Worm (Caenorhabditis elegans) whole organism, mixed stage, embryonic: Measurements from ENCODE around the gene F35H10.3.

Experiments
- ceh-39 ChIP-seq: fragments of 150-350 bp; optimal IDR thresholded peaks from 2 replicates; lab custom pipeline; 2014; ENCODE audit warnings: missing biosample characterization, missing genetic modification characterization
- ceh-43 ChIP-seq: fragments of 200-800 bp; sonication (Bioruptor generic); optimal IDR thresholded peaks from 2 replicates; lab custom pipeline; 2018; ENCODE audit warnings: mild to moderate bottlenecking, missing genetic modification characterization, moderate library complexity, missing compliant biosample characterization
- ceh-83 ChIP-seq: fragments of 200-800 bp; sonication (Bioruptor generic); optimal IDR thresholded peaks from 2 replicates; lab custom pipeline; 2018; ENCODE audit warnings: mild to moderate bottlenecking, missing genetic modification characterization, missing compliant biosample characterization
- ces-1 ChIP-seq: fragments of 150-350 bp; optimal IDR thresholded peaks from 2 replicates; lab custom pipeline; 2014; ENCODE audit warnings: missing biosample characterization, missing genetic modification reagents, missing genetic modification characterization
- drap-1 ChIP-seq: fragments of 200-800 bp; sonication (Bioruptor generic); optimal IDR thresholded peaks from 3 replicates; lab custom pipeline; 2018; ENCODE audit warnings: mild to moderate bottlenecking, missing genetic modification characterization, missing compliant biosample characterization
- elt-1 ChIP-seq: sonication (generic microtip); optimal IDR thresholded peaks from 2 replicates; lab custom pipeline; 2017; ENCODE audit warnings: missing genetic modification characterization, mild to moderate bottlenecking, missing compliant biosample characterization, antibody characterized with exemption, moderate library complexity, borderline replicate concordance; ENCODE audit not compliant: insufficient read depth
- elt-3 ChIP-seq: fragments of 150-350 bp; optimal IDR thresholded peaks from 2 replicates; lab custom pipeline; 2014; ENCODE audit warnings: missing biosample characterization, missing genetic modification characterization
- flh-1 ChIP-seq: fragments of 200-800 bp; sonication (Bioruptor generic); optimal IDR thresholded peaks from 2 replicates; lab custom pipeline; 2018; ENCODE audit warnings: mild to moderate bottlenecking, missing genetic modification characterization, moderate library complexity, missing compliant biosample characterization
- ham-2 ChIP-seq: fragments of 200-800 bp; sonication (Bioruptor generic); optimal IDR thresholded peaks from 2 replicates; lab custom pipeline; 2018; ENCODE audit warnings: mild to moderate bottlenecking, missing genetic modification characterization, missing compliant biosample characterization
- hlh-1 ChIP-seq: fragments of 150-350 bp; optimal IDR thresholded peaks from 2 replicates; lab custom pipeline; 2014; ENCODE audit warnings: missing biosample characterization, missing genetic modification reagents, missing genetic modification characterization
- lin-13 ChIP-seq: fragments of 150-350 bp; optimal IDR thresholded peaks from 2 replicates; lab custom pipeline; 2014; ENCODE audit warnings: missing biosample characterization, missing genetic modification characterization
- lsy-2 ChIP-seq: fragments of 150-350 bp; optimal IDR thresholded peaks from 2 replicates; lab custom pipeline; 2014; ENCODE audit warnings: missing biosample characterization, missing genetic modification characterization
- mab-5 ChIP-seq: fragments of 150-350 bp; optimal IDR thresholded peaks from 2 replicates; lab custom pipeline; 2014; ENCODE audit warnings: missing biosample characterization, missing genetic modification characterization
- mep-1 ChIP-seq: fragments of 150-350 bp; optimal IDR thresholded peaks from 2 replicates; lab custom pipeline; 2017; ENCODE audit warnings: missing biosample characterization, missing genetic modification reagents, missing genetic modification characterization, inconsistent platforms
- nhr-12 ChIP-seq: fragments of 150-350 bp; optimal IDR thresholded peaks from 2 replicates; lab custom pipeline; 2014; ENCODE audit warnings: missing biosample characterization, missing genetic modification characterization
- nhr-2 ChIP-seq: fragments of 150-350 bp; optimal IDR thresholded peaks from 2 replicates; lab custom pipeline; 2014; ENCODE audit warnings: missing biosample characterization, missing genetic modification characterization
- nhr-237 ChIP-seq: fragments of 150-350 bp; optimal IDR thresholded peaks from 2 replicates; lab custom pipeline; 2014; ENCODE audit warnings: missing biosample characterization, missing genetic modification characterization
- nhr-28 ChIP-seq: fragments of 150-350 bp; optimal IDR thresholded peaks from 2 replicates; lab custom pipeline; 2014; ENCODE audit warnings: missing biosample characterization, missing genetic modification characterization
- pha-4 ChIP-seq: fragments of 150-350 bp; optimal IDR thresholded peaks from 2 replicates; lab custom pipeline; 2018; ENCODE audit warnings: missing biosample characterization, missing genetic modification reagents, missing genetic modification characterization
- sem-2 ChIP-seq: fragments of 200-800 bp; sonication (Bioruptor generic); optimal IDR thresholded peaks from 2 replicates; lab custom pipeline; 2018; ENCODE audit warnings: mild to moderate bottlenecking, missing genetic modification characterization, missing compliant biosample characterization
- snpc-4 ChIP-seq: fragments of 150-350 bp; optimal IDR thresholded peaks from 2 replicates; lab custom pipeline; 2014; ENCODE audit warnings: missing biosample characterization, missing genetic modification characterization
- sptf-1 ChIP-seq: sonication (generic microtip); optimal IDR thresholded peaks from 2 replicates; lab custom pipeline; 2017; ENCODE audit warnings: mild to moderate bottlenecking, missing genetic modification characterization, moderate library complexity, missing compliant biosample characterization
- tbx-8 ChIP-seq: fragments of 200-800 bp; sonication (Bioruptor generic); optimal IDR thresholded peaks from 2 replicates; lab custom pipeline; 2018; ENCODE audit warnings: mild to moderate bottlenecking, missing genetic modification characterization, moderate library complexity, missing compliant biosample characterization
- unc-120 ChIP-seq: sonication (generic microtip); optimal IDR thresholded peaks from 2 replicates; lab custom pipeline; 2017; ENCODE audit warnings: missing genetic modification characterization, missing compliant biosample characterization; ENCODE audit not compliant: poor library complexity, severe bottlenecking
- unc-39 ChIP-seq: fragments of 150-350 bp; optimal IDR thresholded peaks from 2 replicates; lab custom pipeline; 2014; ENCODE audit warnings: missing biosample characterization, missing genetic modification characterization
- unc-62 ChIP-seq: fragments of 150-350 bp; optimal IDR thresholded peaks from 2 replicates; lab custom pipeline; 2014; ENCODE audit warnings: missing biosample characterization, missing genetic modification reagents, missing genetic modification characterization
- zip-8 ChIP-seq: fragments of 150-350 bp; optimal IDR thresholded peaks from 2 replicates; lab custom pipeline; 2014; ENCODE audit warnings: missing biosample characterization, missing genetic modification characterization

The F35H10.3 gene

ce11 chrIV:8312846-8313245, 12.9 kb upstream of the F35H10.3 start, which contains the start of gene F35H10.10:
F35H10.10 (minus strand) TSS chrIV:8312946.
- TF ChIP-seq unc-62 (GFP tag; lab: Kevin White, UChicago) (no peak), mab-5 (tag; lab: Kevin White, UChicago) (no peak), ceh-43 (GFP tag; lab: Kevin White, UChicago) (no peak), hlh-1 (no peak), sem-2 (no peak), lin-13 (no peak), ceh-83 (GFP tag; lab: Kevin White, UChicago) (no peak), nhr-237 (no peak), pha-4 (tag; lab: Kevin White, UChicago) (no peak), drap-1 (GFP tag; lab: Kevin White, UChicago) (no peak), lsy-2 (tag; lab: Kevin White, UChicago) (no peak), elt-1 (tag; lab: Kevin White, UChicago) (no peak)
- TF ChIP-seq, all 35 proteins: peak for 0

- TF ChIP-seq ham-2 (GFP tag; lab: Kevin White, UChicago) (no peak), nhr-2 (tag; lab: Kevin White, UChicago) (no peak), unc-62 (GFP tag; lab: Kevin White, UChicago) (no peak), snpc-4 (tag; lab: Kevin White, UChicago) (no peak), pha-4 (tag; lab: Kevin White, UChicago) (no peak), lsy-2 (tag; lab: Kevin White, UChicago) (no peak), ceh-43 (GFP tag; lab: Kevin White, UChicago) (no peak)
Observed at ce11 chrIV:8317800-8318199, 8.0 kb upstream of the F35H10.3 start.

DNA sequence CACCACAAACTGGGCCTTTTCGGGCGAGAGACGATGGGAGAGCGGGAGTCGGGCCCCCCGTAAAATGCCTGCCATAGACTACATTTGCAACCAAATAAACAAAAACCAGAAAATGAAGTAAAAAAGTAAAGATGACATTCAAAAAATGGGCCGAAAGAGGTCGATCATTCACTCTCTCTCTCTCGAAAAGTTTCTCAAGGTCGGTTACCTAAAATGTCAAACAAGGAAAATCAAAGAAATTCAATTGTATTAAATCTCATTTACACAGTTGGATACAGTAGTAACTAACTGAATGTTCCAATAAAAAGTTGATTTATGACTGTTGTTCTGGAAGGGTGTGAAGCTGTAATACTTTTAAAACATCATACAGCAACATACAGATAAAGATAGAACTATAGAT, 7.0 kb upstream of the F35H10.3 start:
- TF ChIP-seq mep-1 (tag; lab: Kevin White, UChicago) (no peak), snpc-4 (tag; lab: Kevin White, UChicago) (no peak), nhr-12 (tag; lab: Kevin White, UChicago) (no peak), elt-1 (tag; lab: Kevin White, UChicago) (no peak), ces-1 (GFP tag; lab: Kevin White, UChicago) (no peak), ceh-39 (tag; lab: Kevin White, UChicago) (no peak), flh-1 (GFP tag; lab: Kevin White, UChicago) (no peak), hlh-1 (no peak), elt-3 (tag; lab: Kevin White, UChicago) (no peak), unc-39 (no peak), ceh-83 (GFP tag; lab: Kevin White, UChicago) (no peak), sem-2 (no peak), nhr-28 (no peak)
- TF ChIP-seq, all 35 proteins: peak for 0

ce11 chrIV:8328913-8329312, 3.1 kb downstream of the F35H10.3 start, which contains the start of gene F35H10.2:
F35H10.2 (plus strand) TSS chrIV:8329213.
- TF ChIP-seq lsy-2 (tag; lab: Kevin White, UChicago) (no peak), mab-5 (tag; lab: Kevin White, UChicago) (no peak), ceh-39 (tag; lab: Kevin White, UChicago) (no peak), sptf-1 (tag; lab: Kevin White, UChicago) (no peak), elt-3 (tag; lab: Kevin White, UChicago) (no peak), unc-120 (tag; lab: Kevin White, UChicago) (no peak), zip-8 (tag; lab: Kevin White, UChicago) (no peak), sem-2 (no peak), ces-1 (GFP tag; lab: Kevin White, UChicago) (no peak), flh-1 (GFP tag; lab: Kevin White, UChicago) (no peak), drap-1 (GFP tag; lab: Kevin White, UChicago) (no peak), elt-1 (tag; lab: Kevin White, UChicago) (no peak), pha-4 (tag; lab: Kevin White, UChicago) (no peak), nhr-28 (no peak), nhr-12 (tag; lab: Kevin White, UChicago) (no peak), ceh-43 (GFP tag; lab: Kevin White, UChicago) (no peak)

DNA sequence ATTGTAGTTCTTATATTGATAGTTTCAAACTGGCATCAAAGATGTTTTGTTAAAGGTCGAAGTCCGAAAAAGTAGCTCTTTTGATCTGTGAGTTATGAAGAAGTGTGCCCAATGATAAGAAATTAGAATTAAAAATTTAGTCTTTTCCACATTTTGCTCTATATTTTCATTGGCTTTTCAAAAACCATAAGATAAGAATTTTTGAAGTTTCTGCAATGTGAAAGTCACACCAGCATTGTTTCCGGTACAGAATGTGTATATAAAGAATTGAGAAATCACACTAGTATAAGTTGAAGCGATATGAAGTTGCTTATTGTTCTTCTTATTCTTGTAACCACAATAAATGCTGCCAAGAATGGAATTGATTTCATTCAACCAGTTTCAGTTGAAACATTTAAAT, 6.8 kb downstream of the F35H10.3 start, which contains the start of gene lys-10:
Gene lys-10, plus strand, starts transcription at position 301 of the 400 bp plus-strand sequence.
- TF ChIP-seq nhr-12 (tag; lab: Kevin White, UChicago) (no peak), snpc-4 (tag; lab: Kevin White, UChicago) (no peak), mab-5 (tag; lab: Kevin White, UChicago) (no peak), tbx-8 (GFP tag; lab: Kevin White, UChicago) (no peak), mep-1 (tag; lab: Kevin White, UChicago) (no peak)
